Fruit fly (Drosophila melanogaster) whole organism, embryonic: Measurements from ENCODE around the gene Sur.

Experiments used
- CG10366 ChIP-seq: fragments of 200-800 bp; sonication (Bioruptor generic); IDR thresholded peaks from 2 replicates; pipeline ENCODE4 v1.3.6; 2022; ENCODE audit warnings: missing biosample characterization, missing genetic modification characterization
- pan ChIP-seq, 4 experiments: fragments of >200 bp in 3 of 4; fragments of 200-800 bp in 1 of 4; sonication (Bioruptor generic) in 1 of 4; optimal IDR thresholded peaks in 3 of 4; IDR thresholded peaks in 1 of 4; 2 replicates each; pipeline versions ENCODE4 v1.3.6 to Lab custom; 2017 to 2022; ENCODE audit warnings: missing biosample characterization in 2 of 4, missing genetic modification characterization in 2 of 4, mixed read lengths in 1 of 4
- pb ChIP-seq: fragments of 200-800 bp; sonication (Bioruptor generic); optimal IDR thresholded peaks from 3 replicates; lab custom pipeline; 2016; ENCODE audit warnings: missing biosample characterization, missing genetic modification characterization
- salm ChIP-seq: fragments of 200-800 bp; sonication (Bioruptor generic); optimal IDR thresholded peaks from 2 replicates; lab custom pipeline; 2018; ENCODE audit warnings: missing biosample characterization, mild to moderate bottlenecking, missing genetic modification characterization

DNA sequence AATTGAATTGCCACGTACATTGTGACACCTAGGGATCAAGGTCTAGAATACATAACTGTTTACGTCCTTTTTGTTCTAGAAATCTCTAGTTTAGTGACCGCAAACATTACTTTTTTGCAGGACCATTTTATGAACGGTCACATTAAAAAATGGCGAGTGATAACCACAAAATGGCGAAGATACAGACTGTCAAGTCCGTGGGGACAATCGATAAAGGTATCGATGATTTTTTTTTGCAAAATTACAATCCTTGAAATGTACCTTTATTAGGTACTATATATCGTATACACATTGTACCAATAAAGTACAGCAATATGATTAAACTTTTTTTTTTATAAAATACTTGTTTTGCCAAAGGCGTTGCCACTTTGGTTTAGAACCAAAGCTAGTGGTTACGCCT is 31.5 kb upstream of the Sur start:
- TF ChIP-seq CG10366 (no peak), salm (tag; lab: Kevin White, UChicago) (no peak), pb (no peak), pan (optimal IDR thresholded peaks at IDR 0.05; lab: Kevin White, UChicago) (no peak), pan (GFP tag; optimal IDR thresholded peaks at IDR 0.05 in 1 of 2, IDR thresholded peaks at IDR 0.05 in 1 of 2) (no peak)
